Worm (Caenorhabditis elegans) whole organism, young adult: ENCODE measurements around the gene F53A9.3.
A peak's percentile ranks its signal among the peaks of the same experiment; 100 is the strongest.

Source experiments
- B0035.1 ChIP-seq: sonication (generic microtip); optimal IDR thresholded peaks from 2 replicates; lab custom pipeline; 2016; ENCODE audit warnings: missing genetic modification characterization, mild to moderate bottlenecking, missing compliant biosample characterization, missing genotype, missing genetic modification reagents
- B0336.3 ChIP-seq: fragments of 200-800 bp; sonication (Bioruptor generic); IDR thresholded peaks from 2 replicates; pipeline ENCODE4 v1.3.6; 2022; ENCODE audit warnings: missing genetic modification characterization, missing compliant biosample characterization
- C06A6.2 ChIP-seq: fragments of 200-800 bp; sonication (Bioruptor generic); conservative IDR thresholded peaks from 2 replicates; pipeline ENCODE4 v1.3.6; 2022; ENCODE audit warnings: missing genetic modification characterization, missing compliant biosample characterization
- F23B12.7 ChIP-seq: sonication (generic microtip); optimal IDR thresholded peaks from 2 replicates; lab custom pipeline; 2017; ENCODE audit warnings: missing genetic modification characterization, mild to moderate bottlenecking, missing compliant biosample characterization, antibody characterized with exemption, moderate library complexity; ENCODE audit not compliant: insufficient read depth
- F49E8.2 ChIP-seq: sonication (generic microtip); optimal IDR thresholded peaks from 3 replicates; lab custom pipeline; 2017; ENCODE audit warnings: missing genetic modification characterization, mild to moderate bottlenecking, missing compliant biosample characterization, antibody characterized with exemption, moderate library complexity; ENCODE audit not compliant: insufficient read depth
- K11D2.4 ChIP-seq: fragments of 200-800 bp; sonication (Bioruptor generic); IDR thresholded peaks from 2 replicates; pipeline ENCODE4 v1.3.6; 2022; ENCODE audit warnings: missing genetic modification reagents, missing genetic modification characterization, missing compliant biosample characterization
- Y53G8AR.9 ChIP-seq: fragments of 200-800 bp; sonication (Bioruptor generic); conservative IDR thresholded peaks from 2 replicates; pipeline ENCODE4 v1.3.6; 2022; ENCODE audit warnings: missing genetic modification reagents, missing genetic modification characterization, missing compliant biosample characterization
- Y67H2A.10 ChIP-seq: fragments of 200-800 bp; sonication (Bioruptor generic); conservative IDR thresholded peaks from 2 replicates; pipeline ENCODE4 v1.3.6; 2022; ENCODE audit warnings: missing genetic modification reagents, missing genetic modification characterization, missing compliant biosample characterization
- akir-1 ChIP-seq: fragments of 200-800 bp; sonication (Bioruptor generic); optimal IDR thresholded peaks from 2 replicates; lab custom pipeline; 2018; ENCODE audit warnings: mild to moderate bottlenecking, missing genetic modification characterization, moderate library complexity, missing compliant biosample characterization
- ama-1 ChIP-seq, 3 experiments: fragments of 150-350 bp in 1 of 3; sonication (generic microtip) in 2 of 3; optimal IDR thresholded peaks; 2 replicates each; lab custom pipeline; 2014 to 2018; ENCODE audit warnings: missing biosample characterization in 2 of 3, missing genetic modification characterization in 2 of 3, missing genetic modification reagents in 2 of 3
- aptf-2 ChIP-seq: fragments of 200-800 bp; sonication (Bioruptor generic); conservative IDR thresholded peaks from 2 replicates; pipeline ENCODE4 v1.3.6; 2022; ENCODE audit warnings: missing genetic modification reagents, missing genetic modification characterization, missing compliant biosample characterization
- aptf-3 ChIP-seq: fragments of 200-800 bp; sonication (Bioruptor generic); IDR thresholded peaks from 2 replicates; pipeline ENCODE4 v1.3.6; 2022; ENCODE audit warnings: missing genetic modification characterization, missing compliant biosample characterization
- atf-7 ChIP-seq: sonication (generic microtip); optimal IDR thresholded peaks from 2 replicates; lab custom pipeline; 2017; ENCODE audit warnings: mild to moderate bottlenecking, missing genetic modification characterization, missing compliant biosample characterization
- attf-5 ChIP-seq: fragments of 200-800 bp; sonication (Bioruptor generic); optimal IDR thresholded peaks from 2 replicates; lab custom pipeline; 2018; ENCODE audit warnings: mild to moderate bottlenecking, missing genetic modification characterization, missing compliant biosample characterization
- cebp-1 ChIP-seq, 2 experiments: fragments of 200-800 bp in 1 of 2; sonication (Bioruptor generic) in 1 of 2; sonication (generic microtip) in 1 of 2; IDR thresholded peaks in 1 of 2; optimal IDR thresholded peaks in 1 of 2; 2 replicates each; pipeline versions ENCODE4 v1.3.6 to Lab custom; 2017 to 2022; ENCODE audit warnings: missing compliant biosample characterization in 2 of 2, missing genetic modification characterization in 2 of 2, mild to moderate bottlenecking in 1 of 2, missing genetic modification reagents in 1 of 2, moderate library complexity in 1 of 2
- ceh-58 ChIP-seq: fragments of 200-800 bp; sonication (Bioruptor generic); IDR thresholded peaks from 2 replicates; pipeline ENCODE4 v1.3.6; 2022; ENCODE audit warnings: missing genetic modification characterization, missing compliant biosample characterization
- ceh-79 ChIP-seq: sonication (generic microtip); optimal IDR thresholded peaks from 2 replicates; lab custom pipeline; 2017; ENCODE audit warnings: mild to moderate bottlenecking, missing genetic modification characterization, missing compliant biosample characterization
- chd-7 ChIP-seq: sonication (generic microtip); optimal IDR thresholded peaks from 2 replicates; lab custom pipeline; 2016; ENCODE audit warnings: mild to moderate bottlenecking, missing genetic modification characterization, moderate library complexity, missing compliant biosample characterization
- die-1 ChIP-seq: sonication (generic microtip); optimal IDR thresholded peaks from 2 replicates; lab custom pipeline; 2016; ENCODE audit warnings: missing genotype, mild to moderate bottlenecking, missing genetic modification characterization, missing compliant biosample characterization
- gei-17 ChIP-seq: fragments of 200-800 bp; sonication (Bioruptor generic); optimal IDR thresholded peaks from 2 replicates; lab custom pipeline; 2018; ENCODE audit warnings: mild to moderate bottlenecking, missing genetic modification characterization, missing compliant biosample characterization
- hsf-1 ChIP-seq: fragments of 200-800 bp; sonication (Bioruptor generic); IDR thresholded peaks from 2 replicates; pipeline ENCODE4 v1.3.6; 2022; ENCODE audit warnings: missing genetic modification reagents, missing genetic modification characterization, missing compliant biosample characterization
- let-607 ChIP-seq, 2 experiments: fragments of 200-800 bp in 1 of 2; sonication (Bioruptor generic) in 1 of 2; sonication (generic microtip) in 1 of 2; optimal IDR thresholded peaks; 2 replicates each; lab custom pipeline; 2016 to 2018; ENCODE audit warnings: mild to moderate bottlenecking in 2 of 2, missing compliant biosample characterization in 2 of 2, missing genetic modification characterization in 2 of 2, moderate library complexity in 2 of 2, missing genotype in 1 of 2
- lin-26 ChIP-seq: fragments of 200-800 bp; sonication (Bioruptor generic); IDR thresholded peaks from 2 replicates; pipeline ENCODE4 v1.3.6; 2022; ENCODE audit warnings: missing genetic modification reagents, missing genetic modification characterization, missing compliant biosample characterization
- lin-40 ChIP-seq: sonication (generic microtip); optimal IDR thresholded peaks from 2 replicates; lab custom pipeline; 2016; ENCODE audit warnings: missing genetic modification characterization, mild to moderate bottlenecking, missing compliant biosample characterization, missing genotype, missing genetic modification reagents
- lin-54 ChIP-seq: fragments of 200-800 bp; sonication (Bioruptor generic); optimal IDR thresholded peaks from 2 replicates; lab custom pipeline; 2018; ENCODE audit warnings: mild to moderate bottlenecking, missing genetic modification characterization, missing compliant biosample characterization
- madf-10 ChIP-seq: sonication (generic microtip); optimal IDR thresholded peaks from 2 replicates; lab custom pipeline; 2016; ENCODE audit warnings: mild to moderate bottlenecking, missing genetic modification characterization, missing compliant biosample characterization
- nhr-120 ChIP-seq: fragments of 200-800 bp; sonication (Bioruptor generic); IDR thresholded peaks from 2 replicates; pipeline ENCODE4 v1.3.6; 2022; ENCODE audit warnings: missing genetic modification characterization, missing compliant biosample characterization
- nhr-80 ChIP-seq: sonication (generic microtip); optimal IDR thresholded peaks from 2 replicates; lab custom pipeline; 2016; ENCODE audit warnings: missing genetic modification characterization, missing compliant biosample characterization
- nhr-90 ChIP-seq: sonication (generic microtip); optimal IDR thresholded peaks from 2 replicates; lab custom pipeline; 2016; ENCODE audit warnings: missing genotype, mild to moderate bottlenecking, missing genetic modification characterization, missing compliant biosample characterization
- pbrm-1 ChIP-seq: fragments of 200-800 bp; sonication (Bioruptor generic); IDR thresholded peaks from 2 replicates; pipeline ENCODE4 v1.3.6; 2022; ENCODE audit warnings: missing genetic modification reagents, missing genetic modification characterization, missing compliant biosample characterization
- rec-8 ChIP-seq, 2 experiments: sonication (generic microtip); optimal IDR thresholded peaks; 2 replicates each; lab custom pipeline; 2016; ENCODE audit warnings: mild to moderate bottlenecking in 2 of 2, missing genetic modification characterization in 2 of 2, missing genetic modification reagents in 2 of 2, missing genotype in 2 of 2, missing biosample characterization in 1 of 2, missing compliant biosample characterization in 1 of 2, moderate library complexity in 1 of 2
- rpc-1 ChIP-seq, 2 experiments: fragments of 150-350 bp in 1 of 2; sonication (generic microtip) in 1 of 2; optimal IDR thresholded peaks; 2 replicates each; lab custom pipeline; 2014 to 2018; ENCODE audit warnings: missing biosample characterization in 1 of 2, missing genetic modification characterization in 1 of 2, missing genetic modification reagents in 1 of 2, missing genotype in 1 of 2
- sdz-38 ChIP-seq: sonication (generic microtip); optimal IDR thresholded peaks from 2 replicates; lab custom pipeline; 2016; ENCODE audit warnings: missing genotype, missing genetic modification characterization, missing compliant biosample characterization
- snpc-4 ChIP-seq, 5 experiments: fragments of 150-350 bp in 1 of 5; sonication (generic microtip) in 4 of 5; optimal IDR thresholded peaks; 2 replicates each; lab custom pipeline; 2014 to 2018; ENCODE audit warnings: missing genetic modification characterization in 5 of 5, missing biosample characterization in 3 of 5, antibody characterized with exemption in 2 of 5, mild to moderate bottlenecking in 2 of 5, missing compliant biosample characterization in 2 of 5, missing genotype in 2 of 5, moderate library complexity in 2 of 5, missing genetic modification reagents in 1 of 5
- somi-1 ChIP-seq: fragments of 200-800 bp; sonication (Bioruptor generic); optimal IDR thresholded peaks from 2 replicates; lab custom pipeline; 2018; ENCODE audit warnings: mild to moderate bottlenecking, missing genetic modification characterization, missing compliant biosample characterization
- tbx-9 ChIP-seq: sonication (generic microtip); optimal IDR thresholded peaks from 2 replicates; lab custom pipeline; 2016; ENCODE audit warnings: borderline replicate concordance, missing genetic modification characterization, inconsistent platforms, missing compliant biosample characterization
- tlf-1 ChIP-seq: fragments of 200-800 bp; sonication (Bioruptor generic); optimal IDR thresholded peaks from 2 replicates; lab custom pipeline; 2018; ENCODE audit warnings: mild to moderate bottlenecking, missing genetic modification characterization, missing compliant biosample characterization
- unc-130 ChIP-seq: sonication (generic microtip); optimal IDR thresholded peaks from 2 replicates; lab custom pipeline; 2016; ENCODE audit warnings: missing genetic modification reagents, missing genetic modification characterization, missing compliant biosample characterization
- unc-62 ChIP-seq: fragments of 150-350 bp; optimal IDR thresholded peaks from 2 replicates; lab custom pipeline; 2014; ENCODE audit warnings: missing biosample characterization, missing genetic modification reagents, missing genetic modification characterization
- zfh-2 ChIP-seq: fragments of 200-800 bp; sonication (Bioruptor generic); conservative IDR thresholded peaks from 2 replicates; pipeline ENCODE4 v1.3.6; 2022; ENCODE audit warnings: missing genetic modification reagents, missing genetic modification characterization, missing compliant biosample characterization
- ztf-25 ChIP-seq: fragments of 200-800 bp; sonication (Bioruptor generic); IDR thresholded peaks from 2 replicates; pipeline ENCODE4 v1.3.6; 2022; ENCODE audit warnings: missing genetic modification reagents, missing genetic modification characterization, missing compliant biosample characterization
- ztf-26 ChIP-seq: sonication (generic microtip); optimal IDR thresholded peaks from 2 replicates; lab custom pipeline; 2017; ENCODE audit warnings: missing genetic modification characterization, missing compliant biosample characterization
- ztf-6 ChIP-seq: fragments of 200-800 bp; sonication (Bioruptor generic); IDR thresholded peaks from 2 replicates; pipeline ENCODE4 v1.3.6; 2022; ENCODE audit warnings: missing genetic modification reagents, missing genetic modification characterization, missing compliant biosample characterization

Gene F53A9.3

DNA sequence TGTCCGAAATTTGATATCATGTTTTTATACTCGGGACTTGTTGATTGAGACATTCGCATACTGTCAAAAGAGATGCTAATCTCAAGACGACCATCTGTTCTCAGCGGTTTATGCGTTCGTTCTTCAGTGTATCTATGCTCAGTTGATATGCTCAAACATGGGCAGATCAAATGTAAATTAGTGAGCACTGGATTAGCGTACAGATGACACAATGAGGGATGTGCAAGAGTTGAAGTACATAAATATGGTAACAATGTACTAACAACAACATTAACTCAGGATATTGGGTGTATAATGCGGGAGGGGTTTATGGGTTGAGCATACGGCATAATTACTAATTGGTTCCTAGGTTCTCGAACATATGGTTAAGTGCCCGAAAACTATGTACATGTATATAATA is 45.7 kb upstream of the F53A9.3 start:
- TF ChIP-seq ama-1 (optimal IDR thresholded peaks at IDR 0.05; lab: Kevin White, UChicago) (no peak), ama-1 (GFP tag; optimal IDR thresholded peaks at IDR 0.05; lab: Kevin White, UChicago) (no peak), ztf-25 (GFP tag; lab: Robert Waterston, UW) (no peak), aptf-3 (GFP tag; lab: Robert Waterston, UW) (no peak), hsf-1 (GFP tag; lab: Robert Waterston, UW) (no peak), atf-7 (tag; lab: Kevin White, UChicago) (no peak), gei-17 (GFP tag; lab: Kevin White, UChicago) (no peak), Y67H2A.10 (no peak), B0035.1 (tag; lab: Kevin White, UChicago) (no peak)

DNA sequence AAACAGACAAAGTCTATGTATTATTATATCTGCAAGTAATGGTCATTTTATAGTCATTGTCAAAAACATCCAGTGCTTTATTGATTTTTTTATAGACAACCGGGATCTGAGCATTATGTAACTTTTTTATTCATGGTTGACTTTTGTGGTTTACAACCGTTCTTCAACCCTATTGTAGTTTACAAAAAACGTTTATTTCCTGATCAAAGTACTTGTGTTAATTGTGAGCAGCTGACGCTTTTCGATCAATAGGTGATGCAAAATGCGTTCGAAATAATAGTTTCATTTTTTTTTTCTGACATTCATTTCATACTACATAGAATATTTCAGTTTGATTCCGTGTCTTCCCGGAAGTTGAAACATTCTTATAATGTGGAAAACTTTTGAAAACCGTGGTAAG is 35.4 kb upstream of the F53A9.3 start, which contains the start of the genes K09E2.2 and K09E2.3:
Gene K09E2.2 (plus strand): TSS at position 301 of the 400 bp plus-strand sequence.
Gene K09E2.3 (plus strand): TSS at position 325 of the 400 bp plus-strand sequence.
- TF ChIP-seq ceh-79 (tag; lab: Kevin White, UChicago) = no peak
- no peak for TF ChIP-seq madf-10
- no peak for TF ChIP-seq B0035.1 (tag; lab: Kevin White, UChicago)
- TF ChIP-seq tbx-9 = no peak
- TF ChIP-seq ceh-58 (GFP tag; lab: Robert Waterston, UW) = no peak
- no peak for TF ChIP-seq unc-130 (GFP tag; lab: Kevin White, UChicago)
- no peak for TF ChIP-seq F49E8.2
- TF ChIP-seq die-1 (tag; lab: Kevin White, UChicago) = no peak
- no peak for TF ChIP-seq snpc-4 (GFP tag; optimal IDR thresholded peaks at IDR 0.05; lab: Kevin White, UChicago)
- no peak for TF ChIP-seq snpc-4 (tag; optimal IDR thresholded peaks at IDR 0.05; lab: Kevin White, UChicago)
- TF ChIP-seq lin-54 (GFP tag; lab: Kevin White, UChicago) = no peak
- no peak for TF ChIP-seq pbrm-1
- no peak for TF ChIP-seq sdz-38 (tag; lab: Kevin White, UChicago)
- TF ChIP-seq ztf-6 (GFP tag; lab: Robert Waterston, UW) = no peak
- no peak for TF ChIP-seq tlf-1 (GFP tag; lab: Kevin White, UChicago)
- TF ChIP-seq K11D2.4 (GFP tag; lab: Robert Waterston, UW) = no peak

DNA sequence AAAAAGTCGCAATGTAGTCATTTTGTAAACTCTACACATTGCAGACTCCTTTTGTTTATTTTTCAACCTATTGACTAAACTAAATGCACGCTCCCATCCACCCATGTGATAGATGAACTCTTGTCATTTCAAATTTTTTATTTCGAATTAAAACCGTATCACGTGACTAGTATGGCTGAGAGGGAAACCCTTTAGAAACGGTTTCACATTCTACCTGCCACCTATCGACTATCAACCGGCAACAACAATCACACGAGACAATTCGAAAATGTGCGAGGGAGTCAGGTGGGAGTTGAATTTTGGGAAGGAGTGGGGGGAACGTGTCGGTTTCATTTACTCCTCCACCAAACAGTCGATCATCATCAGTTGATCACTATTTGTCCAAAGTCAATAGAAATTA is 33.6 kb upstream of the F53A9.3 start:
- no peak for TF ChIP-seq rpc-1 (optimal IDR thresholded peaks at IDR 0.05; lab: Kevin White, UChicago)
- no peak for TF ChIP-seq rpc-1 (tag; optimal IDR thresholded peaks at IDR 0.05; lab: Kevin White, UChicago)
- TF ChIP-seq ztf-26 (tag; lab: Kevin White, UChicago) = peak; percentile 72
- peak; percentile 18 for TF ChIP-seq F23B12.7 (tag; lab: Kevin White, UChicago)
- peak; percentile 14 for TF ChIP-seq chd-7
- TF ChIP-seq attf-5 (GFP tag; lab: Kevin White, UChicago) = peak; percentile 70
- TF ChIP-seq let-607 (tag; optimal IDR thresholded peaks at IDR 0.05; lab: Kevin White, UChicago) = peak in 1 of 2 experiments; percentile 5
- no peak for TF ChIP-seq Y53G8AR.9 (GFP tag; lab: Robert Waterston, UW)
- TF ChIP-seq B0336.3 (GFP tag; lab: Robert Waterston, UW) = peak; percentile 34; the same call in 1 of the 2 replicates
- no peak for TF ChIP-seq gei-17 (GFP tag; lab: Kevin White, UChicago)
- peak; percentile 87 for TF ChIP-seq nhr-80 (tag; lab: Kevin White, UChicago)
- peak; percentile 76 for TF ChIP-seq somi-1
- 0 out of 2 replicates have a peak, but pooled peaks have one; percentile 20 for TF ChIP-seq cebp-1 (GFP tag; IDR thresholded peaks at IDR 0.05; lab: Robert Waterston, UW)
- peak; percentile 82 for TF ChIP-seq cebp-1 (tag; optimal IDR thresholded peaks at IDR 0.05; lab: Kevin White, UChicago)
- TF ChIP-seq C06A6.2 = no peak
- TF ChIP-seq atf-7 (tag; lab: Kevin White, UChicago) = peak; percentile 31
- no peak for TF ChIP-seq die-1 (tag; lab: Kevin White, UChicago)
- peak; percentile 24 for TF ChIP-seq nhr-90
- no peak for TF ChIP-seq rec-8 (tag; optimal IDR thresholded peaks at IDR 0.05; lab: Kevin White, UChicago)
- no peak for TF ChIP-seq nhr-120 (GFP tag; lab: Robert Waterston, UW)
- no peak for TF ChIP-seq aptf-2 (GFP tag; lab: Robert Waterston, UW)
- TF ChIP-seq akir-1 (GFP tag; lab: Kevin White, UChicago) = no peak
- peak; percentile 70 for TF ChIP-seq unc-62 (GFP tag; lab: Kevin White, UChicago)
- TF ChIP-seq zfh-2 (GFP tag; lab: Robert Waterston, UW) = no peak
- peak; percentile 65 for TF ChIP-seq lin-40 (tag; lab: Kevin White, UChicago)
- TF ChIP-seq lin-26 (GFP tag; lab: Robert Waterston, UW) = peak; percentile 54; the same call in 1 of the 2 replicates
